Fruit fly (Drosophila melanogaster) whole organism, embryonic: ENCODE results near the gene CG7656.

Experiments
- ATbp ChIP-seq: fragments of 200-800 bp; sonication (Bioruptor generic); optimal IDR thresholded peaks from 2 replicates; lab custom pipeline; 2017; ENCODE audit warnings: missing biosample characterization, mild to moderate bottlenecking, missing genetic modification characterization, missing genetic modification reagents
- Aef1 ChIP-seq: fragments of 200-800 bp; sonication (Bioruptor generic); IDR thresholded peaks from 3 replicates; pipeline ENCODE4 v1.3.6; 2022; ENCODE audit warnings: missing biosample characterization, missing genetic modification characterization
- CG11093 ChIP-seq: fragments of 200-800 bp; sonication (Bioruptor generic); IDR thresholded peaks from 3 replicates; pipeline ENCODE4 v1.3.6; 2022; ENCODE audit warnings: missing biosample characterization, missing genetic modification characterization
- CG12219 ChIP-seq: fragments of 200-800 bp; sonication (Bioruptor generic); optimal IDR thresholded peaks from 3 replicates; lab custom pipeline; 2018; ENCODE audit warnings: missing biosample characterization, mild to moderate bottlenecking, missing genetic modification characterization
- CG12659 ChIP-seq: fragments of 200-800 bp; sonication (Bioruptor generic); optimal IDR thresholded peaks from 3 replicates; lab custom pipeline; 2017; ENCODE audit warnings: mild to moderate bottlenecking, missing biosample characterization, missing genetic modification reagents, missing genetic modification characterization
- CG13296 ChIP-seq: fragments of 200-800 bp; sonication (Bioruptor generic); optimal IDR thresholded peaks from 3 replicates; lab custom pipeline; 2018; ENCODE audit warnings: missing biosample characterization, mild to moderate bottlenecking, missing genetic modification characterization
- CG13775 ChIP-seq: fragments of 200-800 bp; sonication (Bioruptor generic); optimal IDR thresholded peaks from 3 replicates; lab custom pipeline; 2017; ENCODE audit warnings: missing biosample characterization, mild to moderate bottlenecking, missing genetic modification characterization
- CG15479 ChIP-seq: fragments of 200-800 bp; sonication (Bioruptor generic); optimal IDR thresholded peaks from 3 replicates; lab custom pipeline; 2019; ENCODE audit warnings: missing biosample characterization, mild to moderate bottlenecking, missing genetic modification characterization, moderate library complexity
- CG17359 ChIP-seq: fragments of 200-800 bp; sonication (Bioruptor generic); optimal IDR thresholded peaks from 3 replicates; lab custom pipeline; 2018; ENCODE audit warnings: missing biosample characterization, mild to moderate bottlenecking, missing genetic modification characterization, moderate library complexity
- CG17361 ChIP-seq: fragments of 200-800 bp; sonication (Bioruptor generic); IDR thresholded peaks from 3 replicates; pipeline ENCODE4 v1.3.6; 2022; ENCODE audit warnings: missing biosample characterization, missing genetic modification characterization
- CG1832 ChIP-seq: fragments of 200-800 bp; sonication (Bioruptor generic); optimal IDR thresholded peaks from 2 replicates; lab custom pipeline; 2017; ENCODE audit warnings: missing biosample characterization, mild to moderate bottlenecking, missing genetic modification characterization, inconsistent platforms
- CG2678 ChIP-seq: fragments of 200-800 bp; sonication (Bioruptor generic); optimal IDR thresholded peaks from 3 replicates; lab custom pipeline; 2019; ENCODE audit warnings: missing biosample characterization, mild to moderate bottlenecking, missing genetic modification characterization, moderate library complexity
- CG3726 ChIP-seq: fragments of 200-800 bp; sonication (Bioruptor generic); IDR thresholded peaks from 3 replicates; pipeline ENCODE4, ENCODE4 v1.3.6; 2022; ENCODE audit warnings: missing biosample characterization, missing genetic modification characterization
- CG3838 ChIP-seq: fragments of 200-800 bp; sonication (Bioruptor generic); optimal IDR thresholded peaks from 3 replicates; lab custom pipeline; 2016; ENCODE audit warnings: missing biosample characterization, missing genetic modification characterization
- CG4282 ChIP-seq: fragments of 200-800 bp; sonication (Bioruptor generic); optimal IDR thresholded peaks from 2 replicates; lab custom pipeline; 2016; ENCODE audit warnings: missing biosample characterization, missing genetic modification characterization
- CG4820 ChIP-seq: fragments of 200-800 bp; sonication (Bioruptor generic); optimal IDR thresholded peaks from 3 replicates; lab custom pipeline; 2016; ENCODE audit warnings: missing biosample characterization, missing genetic modification characterization
- CG6791 ChIP-seq: fragments of 200-800 bp; sonication (Bioruptor generic); IDR thresholded peaks from 3 replicates; pipeline ENCODE4 v1.3.6; 2022; ENCODE audit warnings: missing biosample characterization, missing genetic modification characterization; ENCODE audit not compliant: partially characterized antibody
- CG7963 ChIP-seq: fragments of 200-800 bp; sonication (Bioruptor generic); IDR thresholded peaks from 3 replicates; pipeline ENCODE4 v1.3.6; 2022; ENCODE audit warnings: missing biosample characterization, missing genetic modification characterization; ENCODE audit not compliant: partially characterized antibody
- CG8290 ChIP-seq, 3 experiments: fragments of 200-800 bp; sonication (Bioruptor generic); optimal IDR thresholded peaks; 2 replicates each; lab custom pipeline; 2016 to 2019; ENCODE audit warnings: missing biosample characterization in 3 of 3, missing genetic modification characterization in 3 of 3, mild to moderate bottlenecking in 2 of 3, moderate library complexity in 1 of 3
- CG9817 ChIP-seq: fragments of 200-800 bp; sonication (Bioruptor generic); optimal IDR thresholded peaks from 2 replicates; lab custom pipeline; 2018; ENCODE audit warnings: missing biosample characterization, mild to moderate bottlenecking, missing genetic modification characterization, moderate library complexity
- D ChIP-seq, 2 experiments: fragments of 200-800 bp in 1 of 2; fragments of >200 bp in 1 of 2; sonication (Bioruptor generic) in 1 of 2; optimal IDR thresholded peaks; 2 replicates in 1 of 2; 3 replicates in 1 of 2; lab custom pipeline; 2017; ENCODE audit warnings: mild to moderate bottlenecking in 1 of 2, missing biosample characterization in 1 of 2, missing genetic modification characterization in 1 of 2, missing genetic modification reagents in 1 of 2
- Elba2 ChIP-seq: fragments of 200-800 bp; sonication (Bioruptor generic); optimal IDR thresholded peaks from 3 replicates; lab custom pipeline; 2016; ENCODE audit warnings: missing biosample characterization, missing genetic modification characterization
- Hr3 ChIP-seq: fragments of 200-800 bp; sonication (Bioruptor generic); optimal IDR thresholded peaks from 3 replicates; lab custom pipeline; 2016; ENCODE audit warnings: missing biosample characterization, missing genetic modification characterization
- Hr78 ChIP-seq, 2 experiments: fragments of 200-800 bp in 1 of 2; fragments of >200 bp in 1 of 2; sonication (Bioruptor generic) in 1 of 2; optimal IDR thresholded peaks; 2 replicates each; lab custom pipeline; 2017 to 2019; ENCODE audit warnings: missing biosample characterization in 2 of 2, missing genetic modification characterization in 2 of 2, mild to moderate bottlenecking in 1 of 2, moderate library complexity in 1 of 2
- Mad ChIP-seq: fragments of 200-800 bp; sonication (Bioruptor generic); optimal IDR thresholded peaks from 2 replicates; lab custom pipeline; 2016; ENCODE audit warnings: missing biosample characterization, missing genetic modification characterization
- Meics ChIP-seq: fragments of 200-800 bp; sonication (Bioruptor generic); optimal IDR thresholded peaks from 2 replicates; lab custom pipeline; 2017; ENCODE audit warnings: missing biosample characterization, mild to moderate bottlenecking, missing genetic modification characterization
- Oaz ChIP-seq: fragments of 200-800 bp; sonication (Bioruptor generic); IDR thresholded peaks from 2 replicates; pipeline ENCODE4 v1.3.6; 2022; ENCODE audit warnings: missing biosample characterization, missing genetic modification characterization
- Pdp1 ChIP-seq, 2 experiments: fragments of 200-800 bp; sonication (Bioruptor generic); optimal IDR thresholded peaks; 3 replicates each; lab custom pipeline; 2016; ENCODE audit warnings: missing biosample characterization in 2 of 2, missing genetic modification characterization in 2 of 2, mild to moderate bottlenecking in 1 of 2, moderate library complexity in 1 of 2
- ash1 ChIP-seq: fragments of 200-800 bp; sonication (Bioruptor generic); optimal IDR thresholded peaks from 2 replicates; lab custom pipeline; 2018; ENCODE audit warnings: missing biosample characterization, mild to moderate bottlenecking, missing genetic modification characterization
- ato ChIP-seq: fragments of 200-800 bp; sonication (Bioruptor generic); IDR thresholded peaks from 2 replicates; pipeline ENCODE4 v1.3.6; 2022; ENCODE audit warnings: missing biosample characterization, missing genetic modification characterization; ENCODE audit not compliant: partially characterized antibody
- cas ChIP-seq: fragments of 200-800 bp; sonication (Bioruptor generic); IDR thresholded peaks from 2 replicates; pipeline ENCODE4 v1.3.6; 2022; ENCODE audit warnings: missing biosample characterization, missing genetic modification characterization
- caup ChIP-seq: fragments of 200-800 bp; sonication (Bioruptor generic); optimal IDR thresholded peaks from 3 replicates; lab custom pipeline; 2017; ENCODE audit warnings: missing biosample characterization, mild to moderate bottlenecking, missing genetic modification characterization, moderate library complexity; ENCODE audit not compliant: severe bottlenecking
- chm ChIP-seq: fragments of 200-800 bp; sonication (Bioruptor generic); IDR thresholded peaks from 2 replicates; pipeline ENCODE4 v1.3.6; 2022; ENCODE audit warnings: missing biosample characterization, missing genetic modification characterization
- chn ChIP-seq: fragments of 200-800 bp; sonication (Bioruptor generic); optimal IDR thresholded peaks from 2 replicates; lab custom pipeline; 2016; ENCODE audit warnings: missing biosample characterization, missing genetic modification characterization
- fd3F ChIP-seq: fragments of 200-800 bp; sonication (Bioruptor generic); optimal IDR thresholded peaks from 2 replicates; lab custom pipeline; 2018; ENCODE audit warnings: missing biosample characterization, mild to moderate bottlenecking, missing genetic modification characterization, moderate library complexity
- h ChIP-seq: fragments of >200 bp; optimal IDR thresholded peaks from 2 replicates; lab custom pipeline; 2017
- jigr1 ChIP-seq: fragments of 200-800 bp; sonication (Bioruptor generic); IDR thresholded peaks from 3 replicates; pipeline ENCODE4 v1.3.6; 2022; ENCODE audit warnings: missing biosample characterization, missing genetic modification characterization
- kah ChIP-seq: fragments of 200-800 bp; sonication (Bioruptor generic); optimal IDR thresholded peaks from 2 replicates; lab custom pipeline; 2018; ENCODE audit warnings: missing biosample characterization, mild to moderate bottlenecking, missing genetic modification characterization
- lbe ChIP-seq: fragments of 200-800 bp; sonication (Bioruptor generic); optimal IDR thresholded peaks from 2 replicates; lab custom pipeline; 2016; ENCODE audit warnings: missing biosample characterization, mild to moderate bottlenecking, missing genetic modification characterization
- nerfin-2 ChIP-seq: fragments of 200-800 bp; sonication (Bioruptor generic); IDR thresholded peaks from 2 replicates; pipeline ENCODE4 v1.3.6; 2022; ENCODE audit warnings: missing biosample characterization, missing genetic modification characterization; ENCODE audit not compliant: partially characterized antibody
- oc ChIP-seq: fragments of 200-800 bp; sonication (Bioruptor generic); optimal IDR thresholded peaks from 2 replicates; lab custom pipeline; 2018; ENCODE audit warnings: missing biosample characterization, mild to moderate bottlenecking, missing genetic modification characterization, moderate library complexity
- rib ChIP-seq: fragments of 200-800 bp; sonication (Bioruptor generic); IDR thresholded peaks from 2 replicates; pipeline ENCODE4 v1.3.6; 2022; ENCODE audit warnings: missing biosample characterization, missing genetic modification characterization
- run ChIP-seq: fragments of 200-800 bp; sonication (Bioruptor generic); optimal IDR thresholded peaks from 3 replicates; lab custom pipeline; 2018; ENCODE audit warnings: missing biosample characterization, mild to moderate bottlenecking, missing genetic modification characterization
- sens ChIP-seq: fragments of 200-800 bp; sonication (Bioruptor generic); peaks from one replicate; lab custom pipeline; 2016; ENCODE audit warnings: missing biosample characterization, missing genetic modification characterization
- sqz ChIP-seq: fragments of 200-800 bp; sonication (Bioruptor generic); optimal IDR thresholded peaks from 3 replicates; lab custom pipeline; 2018; ENCODE audit warnings: missing biosample characterization, mild to moderate bottlenecking, missing genetic modification characterization
- tap ChIP-seq: fragments of 200-800 bp; optimal IDR thresholded peaks from 3 replicates; lab custom pipeline; 2019; ENCODE audit warnings: missing biosample characterization, mild to moderate bottlenecking, missing genetic modification characterization, moderate library complexity
- toy ChIP-seq: fragments of 200-800 bp; sonication (Bioruptor generic); IDR thresholded peaks from 2 replicates; pipeline ENCODE4 v1.3.6; 2022; ENCODE audit warnings: missing biosample characterization, missing genetic modification characterization
- usp ChIP-seq: fragments of >200 bp; optimal IDR thresholded peaks from 2 replicates; lab custom pipeline; 2017; ENCODE audit warnings: missing biosample characterization, missing genetic modification characterization
- z ChIP-seq: fragments of 200-800 bp; sonication (Bioruptor generic); IDR thresholded peaks from 3 replicates; pipeline ENCODE4 v1.3.6; 2022; ENCODE audit warnings: missing biosample characterization, missing genetic modification characterization

Gene CG7656

DNA sequence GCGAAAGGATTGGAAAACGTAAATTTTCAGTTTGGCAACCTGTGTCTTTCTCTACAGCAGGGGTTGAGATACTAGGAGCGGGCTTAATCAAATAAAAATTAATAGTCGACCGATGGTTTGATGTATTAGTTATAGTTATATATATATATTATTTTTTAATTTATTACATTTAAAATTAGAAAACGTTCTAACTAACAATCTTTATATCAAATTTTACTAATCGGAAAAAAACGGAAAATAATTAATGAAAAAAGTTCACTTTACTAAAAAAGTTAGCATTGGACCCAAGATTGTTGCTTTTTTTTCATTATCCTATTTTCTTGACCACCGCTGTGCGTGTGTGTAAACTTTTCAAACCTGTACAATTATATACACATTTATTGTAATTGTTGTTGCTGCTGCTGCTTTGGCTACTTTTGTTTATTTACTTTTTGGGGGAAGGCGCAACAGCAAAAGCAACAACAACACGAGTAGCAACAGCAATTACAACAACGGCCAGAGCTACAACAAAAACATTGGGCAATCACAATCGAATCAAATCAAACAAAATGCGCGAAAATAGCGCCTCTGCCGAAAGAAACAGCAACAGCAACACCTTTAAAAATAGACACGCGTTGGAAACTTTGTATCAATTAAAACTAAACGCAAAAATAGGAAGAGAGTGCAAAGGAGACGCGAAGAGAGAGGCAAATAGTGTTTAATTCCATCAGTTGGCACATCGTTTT is 4.7 kb upstream of the CG7656 start (continued):
- no peak for TF ChIP-seq CG3726 (GFP tag; lab: Robert Waterston, UW)
- peak; percentile 41 for TF ChIP-seq ATbp (GFP tag; lab: Kevin White, UChicago)
- no peak for TF ChIP-seq CG12219
- peak; percentile 46 for TF ChIP-seq CG13775 (GFP tag; lab: Kevin White, UChicago)
- TF ChIP-seq Pdp1 (GFP tag; optimal IDR thresholded peaks at IDR 0.05; lab: Kevin White, UChicago): no peak
- no peak for TF ChIP-seq nerfin-2 (GFP tag; lab: Robert Waterston, UW)
- peak; percentile 33 for TF ChIP-seq oc
- TF ChIP-seq CG4820 (GFP tag; lab: Kevin White, UChicago): peak; percentile 2
- TF ChIP-seq usp: no peak
- no peak for TF ChIP-seq CG7963 (GFP tag; lab: Robert Waterston, UW)
- TF ChIP-seq CG17361 (GFP tag; lab: Robert Waterston, UW): peak; percentile 76
- no peak for TF ChIP-seq cas (GFP tag; lab: Robert Waterston, UW)
- no peak for TF ChIP-seq CG15479 (GFP tag; lab: Kevin White, UChicago)
- peak; percentile 44 for TF ChIP-seq Hr3
- TF ChIP-seq z (GFP tag; lab: Robert Waterston, UW): no peak
- no peak for TF ChIP-seq CG11093 (GFP tag; lab: Robert Waterston, UW)
- TF ChIP-seq toy (GFP tag; lab: Robert Waterston, UW): no peak
- TF ChIP-seq ash1: no peak
- TF ChIP-seq sens: peak; percentile 71
- TF ChIP-seq Aef1 (GFP tag; lab: Robert Waterston, UW): no peak
- TF ChIP-seq lbe (GFP tag; lab: Kevin White, UChicago): no peak
- TF ChIP-seq Mad (GFP tag; lab: Kevin White, UChicago): no peak
- TF ChIP-seq h (lab: Kevin White, UChicago): no peak
- peak; percentile 49 for TF ChIP-seq run (tag; lab: Kevin White, UChicago)
- no peak for TF ChIP-seq chm (GFP tag; lab: Robert Waterston, UW)
- no peak for TF ChIP-seq D (optimal IDR thresholded peaks at IDR 0.05; lab: Kevin White, UChicago)
- TF ChIP-seq D (GFP tag; optimal IDR thresholded peaks at IDR 0.05; lab: Kevin White, UChicago): peak; percentile 21
- TF ChIP-seq chn (GFP tag; lab: Kevin White, UChicago): no peak
- no peak for TF ChIP-seq ato (GFP tag; lab: Robert Waterston, UW)
- TF ChIP-seq Elba2 (GFP tag; lab: Kevin White, UChicago): no peak
- TF ChIP-seq Hr78 (GFP tag; optimal IDR thresholded peaks at IDR 0.05; lab: Kevin White, UChicago): no peak
- peak; percentile 74 for TF ChIP-seq CG13296 (GFP tag; lab: Kevin White, UChicago)
- TF ChIP-seq CG6791 (GFP tag; lab: Robert Waterston, UW): no peak
- peak; percentile 19 for TF ChIP-seq kah (GFP tag; lab: Kevin White, UChicago)
- TF ChIP-seq CG8290 (GFP tag; optimal IDR thresholded peaks at IDR 0.05; lab: Kevin White, UChicago): no peak
- no peak for TF ChIP-seq CG8290 (tag; optimal IDR thresholded peaks at IDR 0.05; lab: Kevin White, UChicago)
- no peak for TF ChIP-seq jigr1 (GFP tag; lab: Robert Waterston, UW)
- TF ChIP-seq CG1832 (GFP tag; lab: Kevin White, UChicago): no peak
- TF ChIP-seq Oaz: no peak
- peak; percentile 64 for TF ChIP-seq tap (tag; lab: Kevin White, UChicago)
- no peak for TF ChIP-seq sqz (GFP tag; lab: Kevin White, UChicago)
- TF ChIP-seq CG3838: no peak
- peak; percentile 59 for TF ChIP-seq CG12659 (GFP tag; lab: Kevin White, UChicago)
- peak; percentile 58 for TF ChIP-seq caup (GFP tag; lab: Kevin White, UChicago)
- TF ChIP-seq Meics (GFP tag; lab: Kevin White, UChicago): peak; percentile 76
- TF ChIP-seq CG4282: no peak
- peak; percentile 60 for TF ChIP-seq fd3F (GFP tag; lab: Kevin White, UChicago)
- TF ChIP-seq CG17359 (tag; lab: Kevin White, UChicago): peak; percentile 61
- TF ChIP-seq CG2678: peak; percentile 80
- TF ChIP-seq CG9817 (tag; lab: Kevin White, UChicago): peak; percentile 19
- no peak for TF ChIP-seq rib (GFP tag; lab: Robert Waterston, UW)
